Worm (Caenorhabditis elegans) whole organism, L2 larva: ENCODE measurements around the gene nhr-56.

ENCODE experiments used
- F13H6.1 ChIP-seq: sonication (generic microtip); optimal IDR thresholded peaks from 2 replicates; lab custom pipeline; 2016; ENCODE audit warnings: missing genetic modification characterization, missing compliant biosample characterization
- ama-1 ChIP-seq: fragments of 150-350 bp; optimal IDR thresholded peaks from 2 replicates; lab custom pipeline; 2018; ENCODE audit warnings: inconsistent platforms
- blmp-1 ChIP-seq: sonication (generic microtip); optimal IDR thresholded peaks from 2 replicates; lab custom pipeline; 2017; ENCODE audit warnings: missing genetic modification characterization, mild to moderate bottlenecking, missing compliant biosample characterization, antibody characterized with exemption, moderate library complexity; ENCODE audit not compliant: insufficient read depth
- egl-27 ChIP-seq: sonication (generic microtip); optimal IDR thresholded peaks from 3 replicates; lab custom pipeline; 2017; ENCODE audit warnings: missing biosample characterization, missing genetic modification reagents, missing genetic modification characterization
- lin-13 ChIP-seq: fragments of 150-350 bp; optimal IDR thresholded peaks from 2 replicates; lab custom pipeline; 2014; ENCODE audit warnings: missing biosample characterization, missing genetic modification reagents, missing genetic modification characterization
- lin-39 ChIP-seq: fragments of 150-350 bp; optimal IDR thresholded peaks from 2 replicates; lab custom pipeline; 2014; ENCODE audit warnings: missing biosample characterization, missing genetic modification reagents, missing genetic modification characterization
- nhr-11 ChIP-seq: fragments of 150-350 bp; optimal IDR thresholded peaks from 2 replicates; lab custom pipeline; 2014; ENCODE audit warnings: missing biosample characterization, missing genetic modification characterization
- snpc-4 ChIP-seq: fragments of 150-350 bp; optimal IDR thresholded peaks from 2 replicates; lab custom pipeline; 2014; ENCODE audit warnings: missing biosample characterization, missing genetic modification characterization
- unc-39 ChIP-seq: fragments of 150-350 bp; optimal IDR thresholded peaks from 2 replicates; lab custom pipeline; 2014; ENCODE audit warnings: missing biosample characterization, missing genetic modification characterization
- zag-1 ChIP-seq: fragments of 150-350 bp; optimal IDR thresholded peaks from 2 replicates; lab custom pipeline; 2014; ENCODE audit warnings: missing biosample characterization, missing genetic modification characterization
- ztf-11 ChIP-seq: sonication (generic microtip); optimal IDR thresholded peaks from 2 replicates; lab custom pipeline; 2017; ENCODE audit warnings: missing biosample characterization, missing genetic modification characterization

DNA sequence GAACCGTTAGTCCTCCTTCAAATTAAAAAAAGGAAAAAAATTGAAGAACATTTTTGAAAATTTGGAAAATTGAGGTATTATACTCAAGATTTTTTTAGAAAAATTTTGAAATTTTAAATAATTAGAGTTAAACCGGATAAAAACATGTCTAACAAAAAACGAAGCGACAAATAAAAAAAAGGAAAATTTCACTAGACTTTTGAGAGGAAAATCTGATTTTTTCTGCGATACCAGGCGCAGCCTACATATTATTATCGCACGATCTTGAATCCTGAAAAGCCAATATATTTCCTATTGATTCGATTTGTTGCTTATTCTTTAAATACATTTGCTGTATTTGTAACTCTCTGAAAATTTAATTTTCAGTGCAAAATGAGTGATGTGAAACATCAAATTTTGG is 3.5 kb upstream of the nhr-56 start, which contains the start of gene nstp-8:
- TF ChIP-seq lin-39 (tag; lab: Kevin White, UChicago) (no peak), lin-13 (GFP tag; lab: Kevin White, UChicago) (no peak), ztf-11 (tag; lab: Kevin White, UChicago) (no peak), egl-27 (no peak), zag-1 (tag; lab: Kevin White, UChicago) (no peak), snpc-4 (tag; lab: Kevin White, UChicago) (no peak), nhr-11 (tag; lab: Kevin White, UChicago) (no peak), unc-39 (tag; lab: Kevin White, UChicago) (no peak), ama-1 (no peak), F13H6.1 (tag; lab: Kevin White, UChicago) (no peak), blmp-1 (tag; lab: Kevin White, UChicago) (no peak)
